Worm (Caenorhabditis elegans): ENCODE measurements around the gene ZK262.4.

ZK262.4 gene

ce11 chrV:18430826-18431225 lies 6.5 kb upstream of the ZK262.4 start:
- TF ChIP-seq R02D3.7 (tag; optimal IDR thresholded peaks at IDR 0.05) (no peak), spr-1 (tag; optimal IDR thresholded peaks at IDR 0.05) (no peak), lim-7 (GFP tag; IDR thresholded peaks at IDR 0.05) (no peak), set-16 (GFP tag; IDR thresholded peaks at IDR 0.05) (peak; percentile 88)

ce11 chrV:18426280-18426679 lies 1.9 kb upstream of the ZK262.4 start, which contains the start of gene srw-83:
TSS of gene srw-83 (plus strand) at chrV:18426580.
- TF ChIP-seq mep-1 (tag; optimal IDR thresholded peaks at IDR 0.05) (no peak), fos-1 (tag; optimal IDR thresholded peaks at IDR 0.05) (no peak), php-3 (GFP tag; IDR thresholded peaks at IDR 0.05) (no peak), duxl-1 (tag; optimal IDR thresholded peaks at IDR 0.05; ENCODE audit: poor library complexity) (no peak), nhr-76 (tag; optimal IDR thresholded peaks at IDR 0.05) (no peak), F26F4.8 (GFP tag; conservative IDR thresholded peaks at IDR 0.05) (no peak), cey-2 (tag; optimal IDR thresholded peaks at IDR 0.05; ENCODE audit: borderline replicate concordance, insufficient read depth) (no peak), fkh-10 (GFP tag; optimal IDR thresholded peaks at IDR 0.05) (no peak), nhr-42 (GFP tag; IDR thresholded peaks at IDR 0.05) (no peak), nhr-25 (tag; optimal IDR thresholded peaks at IDR 0.05; ENCODE audit: borderline replicate concordance, insufficient read depth) (no peak), snpc-4 (tag; optimal IDR thresholded peaks at IDR 0.05) (no peak), lin-15B (tag; optimal IDR thresholded peaks at IDR 0.05) (no peak), lin-39 (tag; optimal IDR thresholded peaks at IDR 0.05) (no peak)

- TF ChIP-seq mep-1 (tag; optimal IDR thresholded peaks at IDR 0.05), result no peak
- peak; percentile 10 for TF ChIP-seq ceh-28 (tag; optimal IDR thresholded peaks at IDR 0.05)
Measured at ce11 chrV:18425544-18425943, 1.2 kb upstream of the ZK262.4 start, which contains the start of gene ZK262.19. TSS of gene ZK262.19 (minus strand) at chrV:18425644.

ce11 chrV:18420797-18421196 lies 3.6 kb downstream of the ZK262.4 start, which contains the start of gene srj-26:
TSS of gene srj-26 (plus strand) at chrV:18421097.
- no peak for TF ChIP-seq cey-2 (tag; optimal IDR thresholded peaks at IDR 0.05; ENCODE audit: borderline replicate concordance, insufficient read depth)
- TF ChIP-seq lim-7 (GFP tag; IDR thresholded peaks at IDR 0.05), result no peak
- TF ChIP-seq zfp-2 (tag; optimal IDR thresholded peaks at IDR 0.05), result no peak
- TF ChIP-seq madf-9 (GFP tag; conservative IDR thresholded peaks at IDR 0.05), result no peak
- TF ChIP-seq Y105C5A.15 (GFP tag; IDR thresholded peaks at IDR 0.05), result no peak
- TF ChIP-seq nhr-111 (GFP tag; optimal IDR thresholded peaks at IDR 0.05), result no peak

- peak; percentile 93 for TF ChIP-seq set-16 (GFP tag; IDR thresholded peaks at IDR 0.05)
Measured at ce11 chrV:18415878-18416277, 8.5 kb downstream of the ZK262.4 start.

ce11 chrV:18414051-18414450 lies 10.3 kb downstream of the ZK262.4 start, which contains the start of gene txt-8:
TSS of gene txt-8 (plus strand) at chrV:18414351.
- TF ChIP-seq F26F4.8 (GFP tag; conservative IDR thresholded peaks at IDR 0.05) (no peak), nhr-77 (tag; optimal IDR thresholded peaks at IDR 0.05) (no peak), Y5F2A.4 (GFP tag; optimal IDR thresholded peaks at IDR 0.05) (no peak), zip-11 (GFP tag; IDR thresholded peaks at IDR 0.05) (no peak), madf-5 (GFP tag; IDR thresholded peaks at IDR 0.05) (no peak), rbr-2 (tag; optimal IDR thresholded peaks at IDR 0.05) (no peak), ceh-82 (tag; optimal IDR thresholded peaks at IDR 0.05) (no peak), nhr-102 (tag; optimal IDR thresholded peaks at IDR 0.05) (no peak), egl-27 (tag; optimal IDR thresholded peaks at IDR 0.05) (no peak), nhr-76 (tag; optimal IDR thresholded peaks at IDR 0.05) (no peak)

- no peak for TF ChIP-seq Y105C5A.15 (GFP tag; IDR thresholded peaks at IDR 0.05)
- no peak for TF ChIP-seq zip-2 (tag; optimal IDR thresholded peaks at IDR 0.05)
- no peak for TF ChIP-seq dpl-1 (GFP tag; optimal IDR thresholded peaks at IDR 0.05)
- TF ChIP-seq egl-27 (tag; optimal IDR thresholded peaks at IDR 0.05), result no peak
- no peak for TF ChIP-seq Y75B8A.6 (GFP tag; IDR thresholded peaks at IDR 0.05)
- TF ChIP-seq nhr-28 (tag; optimal IDR thresholded peaks at IDR 0.05), result peak; percentile 9
Measured at ce11 chrV:18412887-18413286, 11.5 kb downstream of the ZK262.4 start, which contains the start of gene ZK262.2. TSS of gene ZK262.2 (minus strand) at chrV:18412987.

Measured in whole organism, L4 larva.